Fruit fly (Drosophila melanogaster) whole organism, adult: ENCODE measurements around the gene Prp4k.
A peak's percentile ranks its signal among the peaks of the same experiment; 100 is the strongest.

ENCODE experiments used
- CG11617 ChIP-seq: fragments of 200-800 bp; sonication (Bioruptor generic); optimal IDR thresholded peaks from 2 replicates; lab custom pipeline; 2017; ENCODE audit warnings: mild to moderate bottlenecking, missing biosample characterization, missing genetic modification reagents, missing genetic modification characterization
- CG14711 ChIP-seq: fragments of 200-800 bp; sonication (Bioruptor generic); optimal IDR thresholded peaks from 2 replicates; lab custom pipeline; 2018; ENCODE audit warnings: missing biosample characterization, mild to moderate bottlenecking, missing genetic modification characterization, moderate library complexity
- CG33017 ChIP-seq: fragments of 200-800 bp; sonication (Bioruptor generic); optimal IDR thresholded peaks from 2 replicates; lab custom pipeline; 2018; ENCODE audit warnings: missing biosample characterization, mild to moderate bottlenecking, missing genetic modification characterization, moderate library complexity
- CG7045 ChIP-seq: fragments of 200-800 bp; sonication (Bioruptor generic); optimal IDR thresholded peaks from 2 replicates; lab custom pipeline; 2017; ENCODE audit warnings: missing biosample characterization, mild to moderate bottlenecking, missing genetic modification characterization
- Crg-1 ChIP-seq: fragments of 200-800 bp; sonication (Bioruptor generic); optimal IDR thresholded peaks from 2 replicates; lab custom pipeline; 2016; ENCODE audit warnings: missing biosample characterization, missing genetic modification characterization
- Hr96 ChIP-seq: fragments of 200-800 bp; sonication (Bioruptor generic); optimal IDR thresholded peaks from 2 replicates; lab custom pipeline; 2016; ENCODE audit warnings: missing biosample characterization, missing genetic modification characterization
- cic ChIP-seq: fragments of 200-800 bp; sonication (Bioruptor generic); optimal IDR thresholded peaks from 2 replicates; lab custom pipeline; 2017; ENCODE audit warnings: missing biosample characterization, mild to moderate bottlenecking, missing genetic modification characterization, moderate library complexity
- kay ChIP-seq: fragments of 200-800 bp; sonication (Bioruptor generic); peaks from one replicate; lab custom pipeline; 2016; ENCODE audit warnings: missing biosample characterization, missing genetic modification characterization, borderline replicate concordance
- ovo ChIP-seq: fragments of 200-800 bp; sonication (Bioruptor generic); optimal IDR thresholded peaks from 2 replicates; lab custom pipeline; 2016; ENCODE audit warnings: missing biosample characterization, missing genetic modification characterization
- pad ChIP-seq: fragments of 200-800 bp; sonication (Bioruptor generic); optimal IDR thresholded peaks from 3 replicates; lab custom pipeline; 2017; ENCODE audit warnings: missing biosample characterization, missing genetic modification characterization, mild to moderate bottlenecking, moderate library complexity, missing genetic modification reagents
- toe ChIP-seq: fragments of 200-800 bp; sonication (Bioruptor generic); optimal IDR thresholded peaks from 2 replicates; lab custom pipeline; 2016; ENCODE audit warnings: missing biosample characterization, missing genetic modification characterization

dm6 chr3L:199050-199745 is 12.1 kb downstream of the Prp4k start:
- TF ChIP-seq kay (GFP tag; lab: Kevin White, UChicago) (no peak), Crg-1 (GFP tag; lab: Kevin White, UChicago) (peak; percentile 44), CG7045 (no peak), CG14711 (no peak), CG11617 (GFP tag; lab: Kevin White, UChicago) (no peak), Hr96 (no peak), toe (no peak), cic (GFP tag; lab: Kevin White, UChicago) (peak; percentile 77), ovo (GFP tag; lab: Kevin White, UChicago) (no peak), pad (GFP tag; lab: Kevin White, UChicago) (peak; percentile 97), CG33017 (tag; lab: Kevin White, UChicago) (no peak)
